Fruit fly (Drosophila melanogaster) Kc167 (cell line): ENCODE results near the gene upd3.

Source experiments
- h ChIP-seq: fragments of >200 bp; optimal IDR thresholded peaks from 3 replicates; lab custom pipeline; 2018; ENCODE audit warnings: missing external identifiers
- insv ChIP-seq: fragments of >200 bp; optimal IDR thresholded peaks from 3 replicates; lab custom pipeline; 2018; ENCODE audit warnings: missing external identifiers
- psq ChIP-seq: fragments of >200 bp; optimal IDR thresholded peaks from 2 replicates; lab custom pipeline; 2017; ENCODE audit warnings: missing external identifiers

dm6 chrX:18248267-18248666, 28.8 kb upstream of the upd3 start:
- TF ChIP-seq insv (lab: Kevin White, UChicago) (no peak), psq (lab: Kevin White, UChicago) (no peak), h (lab: Kevin White, UChicago) (no peak)
